Worm (Caenorhabditis elegans): ENCODE measurements around the gene K02D3.1.

DNA sequence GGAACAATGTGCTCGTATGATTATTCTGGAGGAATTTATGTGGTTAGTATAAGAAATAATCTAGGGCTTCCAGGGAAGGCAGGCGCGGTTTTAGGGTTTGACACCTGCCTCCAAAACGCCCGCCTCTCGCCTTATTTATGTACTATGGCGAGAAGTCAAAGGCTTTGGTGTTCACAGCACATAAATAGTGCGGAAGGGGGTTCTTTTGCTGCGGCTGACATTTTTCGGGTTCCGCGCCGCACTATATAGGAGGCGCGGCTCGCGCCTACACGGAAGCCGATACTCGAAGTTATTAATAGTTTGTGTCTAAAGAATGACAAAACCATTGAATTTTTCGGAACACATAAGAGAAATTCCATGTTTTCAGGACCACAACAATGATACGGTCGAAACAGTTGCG lies 16.4 kb upstream of the K02D3.1 start:
- no peak for TF ChIP-seq unc-39 (tag; optimal IDR thresholded peaks at IDR 0.05)
- no peak for TF ChIP-seq spr-3 (GFP tag; optimal IDR thresholded peaks at IDR 0.05)
- TF ChIP-seq dpl-1 (GFP tag; optimal IDR thresholded peaks at IDR 0.05): no peak
- no peak for TF ChIP-seq F49E8.2 (tag; optimal IDR thresholded peaks at IDR 0.05; ENCODE audit: borderline replicate concordance)
- TF ChIP-seq nhr-237 (tag; optimal IDR thresholded peaks at IDR 0.05): no peak
- TF ChIP-seq F26F4.8 (GFP tag; conservative IDR thresholded peaks at IDR 0.05): no peak
- TF ChIP-seq ces-1 (GFP tag; optimal IDR thresholded peaks at IDR 0.05): no peak

Measured in whole organism, L4 larva.